Worm (Caenorhabditis elegans) whole organism, L2 larva: Measurements from ENCODE around the gene F40G12.4.

ENCODE experiments used
- alr-1 ChIP-seq: fragments of 150-350 bp; optimal IDR thresholded peaks from 2 replicates; lab custom pipeline; 2014; ENCODE audit warnings: missing biosample characterization, missing genetic modification characterization

Gene F40G12.4

ce11 chrV:14223141-14223540 lies 45.4 kb downstream of the F40G12.4 start:
- no peak for TF ChIP-seq alr-1 (tag; lab: Kevin White, UChicago)
